Fruit fly (Drosophila melanogaster): ENCODE results near the gene Nthl1.

- no peak for TF ChIP-seq CG8159 (tag; optimal IDR thresholded peaks at IDR 0.05)
- TF ChIP-seq CG10348 (GFP tag; IDR thresholded peaks at IDR 0.05), result no peak
- TF ChIP-seq CG17806 (tag; optimal IDR thresholded peaks at IDR 0.05), result no peak
- no peak for TF ChIP-seq Pif1B (GFP tag; optimal IDR thresholded peaks at IDR 0.05)
Measured at dm6 chr2L:20911374-20911773, 16.3 kb downstream of the Nthl1 start.

Data from whole organism, pupa.